Worm (Caenorhabditis elegans) whole organism, late embryonic: ENCODE data around the gene grl-20.

ENCODE experiments used
- ama-1 ChIP-seq: fragments of 150-350 bp; optimal IDR thresholded peaks from 2 replicates; lab custom pipeline; 2014
- hlh-8 ChIP-seq: sonication (generic microtip); optimal IDR thresholded peaks from 2 replicates; lab custom pipeline; 2016; ENCODE audit warnings: missing genotype, missing genetic modification characterization, missing compliant biosample characterization
- nhr-11 ChIP-seq: fragments of 150-350 bp; optimal IDR thresholded peaks from 2 replicates; lab custom pipeline; 2014; ENCODE audit warnings: missing biosample characterization, missing genetic modification characterization
- sdc-2 ChIP-seq: sonication (generic microtip); optimal IDR thresholded peaks from 2 replicates; lab custom pipeline; 2016; ENCODE audit warnings: missing genotype, missing genetic modification characterization, missing compliant biosample characterization
- sox-4 ChIP-seq: sonication (generic microtip); optimal IDR thresholded peaks from 2 replicates; lab custom pipeline; 2017; ENCODE audit warnings: mild to moderate bottlenecking, missing genetic modification characterization, inconsistent platforms, missing compliant biosample characterization

- TF ChIP-seq nhr-11 (tag; lab: Kevin White, UChicago) (no peak), sdc-2 (tag; lab: Kevin White, UChicago) (no peak), sox-4 (no peak), ama-1 (lab: Kevin White, UChicago) (no peak), hlh-8 (tag; lab: Kevin White, UChicago) (no peak)
These were observed 48.9 kb upstream of the grl-20 start, which contains the start of gene hrpu-2 for ce11 chrIV:2177545-2177944.
